Fruit fly (Drosophila melanogaster): Measurements from ENCODE around the gene CG7840.

Gene CG7840

dm6 chr2L:8296395-8296794, 9.0 kb upstream of the CG7840 start (continued):
- TF ChIP-seq CG13894 (tag; optimal IDR thresholded peaks at IDR 0.05) (peak; percentile 24), CG5180 (GFP tag; optimal IDR thresholded peaks at IDR 0.05) (no peak), pan (optimal IDR thresholded peaks at IDR 0.05) (no peak), pan (GFP tag; optimal IDR thresholded peaks at IDR 0.05 in 1 of 2, IDR thresholded peaks at IDR 0.05 in 1 of 2) (no peak), Atf-2 (GFP tag; optimal IDR thresholded peaks at IDR 0.05) (no peak), CG7928 (GFP tag; optimal IDR thresholded peaks at IDR 0.05) (no peak), oc (tag; optimal IDR thresholded peaks at IDR 0.05) (peak; percentile 22), HmgD (GFP tag; optimal IDR thresholded peaks at IDR 0.05) (no peak), row (GFP tag; IDR thresholded peaks at IDR 0.05) (peak; percentile 25; the same call in 1 of the 3 replicates)

- 0 out of 3 replicates have a peak, but pooled peaks have one; percentile 18 for TF ChIP-seq CG34224 (GFP tag; IDR thresholded peaks at IDR 0.05; ENCODE audit: partially characterized antibody)
- peak; percentile 73 for TF ChIP-seq Deaf1 (tag; optimal IDR thresholded peaks at IDR 0.05)
- TF ChIP-seq Fer2 (tag; optimal IDR thresholded peaks at IDR 0.05) = no peak
- TF ChIP-seq CG32532 (GFP tag; IDR thresholded peaks at IDR 0.05) = no peak
- no peak for TF ChIP-seq bcd (GFP tag; optimal IDR thresholded peaks at IDR 0.05)
- no peak for TF ChIP-seq Usf (GFP tag; optimal IDR thresholded peaks at IDR 0.05)
- no peak for TF ChIP-seq gt (GFP tag; IDR thresholded peaks at IDR 0.05)
- TF ChIP-seq CG6791 (GFP tag; IDR thresholded peaks at IDR 0.05; ENCODE audit: partially characterized antibody) = no peak
- no peak for TF ChIP-seq dati (GFP tag; IDR thresholded peaks at IDR 0.05)
- no peak for TF ChIP-seq CG31365 (tag; optimal IDR thresholded peaks at IDR 0.05)
- TF ChIP-seq CG11723 (GFP tag; optimal IDR thresholded peaks at IDR 0.05) = no peak
- TF ChIP-seq H2.0 (GFP tag; IDR thresholded peaks at IDR 0.05) = no peak
- TF ChIP-seq CG13624 (GFP tag; optimal IDR thresholded peaks at IDR 0.05) = no peak
- TF ChIP-seq zf30C (GFP tag; optimal IDR thresholded peaks at IDR 0.05) = no peak
- no peak for TF ChIP-seq CG17612 (GFP tag; IDR thresholded peaks at IDR 0.05)
- TF ChIP-seq ranshi (GFP tag; IDR thresholded peaks at IDR 0.05) = no peak
- TF ChIP-seq Dref (GFP tag; IDR thresholded peaks at IDR 0.05) = no peak
- TF ChIP-seq slp2 (GFP tag; optimal IDR thresholded peaks at IDR 0.05) = no peak
- TF ChIP-seq GATAe (GFP tag; conservative IDR thresholded peaks at IDR 0.05) = no peak
- no peak for TF ChIP-seq dpn (GFP tag; optimal IDR thresholded peaks at IDR 0.05)
- TF ChIP-seq ash1 (GFP tag; optimal IDR thresholded peaks at IDR 0.05) = no peak
- TF ChIP-seq CG32767 (GFP tag; IDR thresholded peaks at IDR 0.05) = peak; percentile 20; the same call in 1 of the 2 replicates
- TF ChIP-seq sc (optimal IDR thresholded peaks at IDR 0.05) = no peak
- TF ChIP-seq sc (GFP tag; optimal IDR thresholded peaks at IDR 0.05) = no peak
- peak; percentile 72 for TF ChIP-seq pros (GFP tag; optimal IDR thresholded peaks at IDR 0.05)
- no peak for TF ChIP-seq Trl (optimal IDR thresholded peaks at IDR 0.05)
- no peak for TF ChIP-seq Trl (GFP tag; optimal IDR thresholded peaks at IDR 0.05)
- TF ChIP-seq Sry-δ (GFP tag; optimal IDR thresholded peaks at IDR 0.05) = no peak
- no peak for TF ChIP-seq CG10565 (GFP tag; optimal IDR thresholded peaks at IDR 0.05)
- TF ChIP-seq dimm (GFP tag; IDR thresholded peaks at IDR 0.05) = no peak
- no peak for TF ChIP-seq Dip3 (GFP tag; optimal IDR thresholded peaks at IDR 0.05)
- no peak for TF ChIP-seq CG11247 (GFP tag; IDR thresholded peaks at IDR 0.05)
- no peak for TF ChIP-seq CG11085 (GFP tag; IDR thresholded peaks at IDR 0.05)
- TF ChIP-seq Blimp-1 (GFP tag; optimal IDR thresholded peaks at IDR 0.05) = no peak
- no peak for TF ChIP-seq CG18764 (GFP tag; optimal IDR thresholded peaks at IDR 0.05)
- TF ChIP-seq trem (tag; optimal IDR thresholded peaks at IDR 0.05) = no peak
- no peak for TF ChIP-seq D (optimal IDR thresholded peaks at IDR 0.05)
- no peak for TF ChIP-seq D (GFP tag; optimal IDR thresholded peaks at IDR 0.05)
- TF ChIP-seq Nf-YB (GFP tag; optimal IDR thresholded peaks at IDR 0.05) = no peak
- TF ChIP-seq CG12299 (tag; optimal IDR thresholded peaks at IDR 0.05) = no peak
- peak; percentile 24 for TF ChIP-seq Med (GFP tag)
- TF ChIP-seq Meics (GFP tag; optimal IDR thresholded peaks at IDR 0.05) = no peak
- TF ChIP-seq Fer1 (GFP tag; optimal IDR thresholded peaks at IDR 0.05) = no peak
Measured at dm6 chr2L:8297070-8297469, 8.3 kb upstream of the CG7840 start.

Measured in whole organism, embryonic.